Fruit fly (Drosophila melanogaster): ENCODE measurements around the gene E5.
A peak's percentile ranks its signal among the peaks of the same experiment; 100 is the strongest.

E5 gene

dm6 chr3R:13888332-13888731, 13.6 kb upstream of the E5 start (continued):
- TF ChIP-seq CG8359 (GFP tag; optimal IDR thresholded peaks at IDR 0.05; ENCODE audit: borderline replicate concordance) (no peak), CG17361 (GFP tag; IDR thresholded peaks at IDR 0.05) (peak; percentile 40; the same call in 1 of the 3 replicates), zfh1 (GFP tag; IDR thresholded peaks at IDR 0.05) (0 out of 3 replicates have a peak, but pooled peaks have one; percentile 43), Fer1 (GFP tag; optimal IDR thresholded peaks at IDR 0.05) (no peak), tup (GFP tag; optimal IDR thresholded peaks at IDR 0.05) (no peak), emc (GFP tag; optimal IDR thresholded peaks at IDR 0.05) (no peak), Opbp (GFP tag; IDR thresholded peaks at IDR 0.05; ENCODE audit: partially characterized antibody) (no peak), hth (optimal IDR thresholded peaks at IDR 0.05) (no peak), Xrp1 (GFP tag; IDR thresholded peaks at IDR 0.05) (peak; percentile 34; the same call in 1 of the 2 replicates), CrebB (tag; optimal IDR thresholded peaks at IDR 0.05) (no peak), BtbVII (GFP tag; optimal IDR thresholded peaks at IDR 0.05) (no peak), CoRest (tag; optimal IDR thresholded peaks at IDR 0.05) (peak; percentile 11), cato (GFP tag; optimal IDR thresholded peaks at IDR 0.05; ENCODE audit: borderline replicate concordance) (no peak), CG8478 (optimal IDR thresholded peaks at IDR 0.05) (no peak), schlank (tag; optimal IDR thresholded peaks at IDR 0.05) (no peak), Ada2b (GFP tag; IDR thresholded peaks at IDR 0.05) (no peak), toy (GFP tag; IDR thresholded peaks at IDR 0.05) (no peak), seq (GFP tag; IDR thresholded peaks at IDR 0.05) (no peak), nerfin-1 (tag; optimal IDR thresholded peaks at IDR 0.05) (no peak), CG4282 (GFP tag; optimal IDR thresholded peaks at IDR 0.05) (no peak), lmd (GFP tag; IDR thresholded peaks at IDR 0.05) (no peak), CG18262 (tag; optimal IDR thresholded peaks at IDR 0.05) (peak; percentile 41), CG11085 (GFP tag; IDR thresholded peaks at IDR 0.05) (no peak), CG3163 (GFP tag; optimal IDR thresholded peaks at IDR 0.05) (no peak), CG2199 (GFP tag; IDR thresholded peaks at IDR 0.05) (no peak), wor (GFP tag; IDR thresholded peaks at IDR 0.05) (no peak), chn (GFP tag; optimal IDR thresholded peaks at IDR 0.05) (no peak), CG10959 (GFP tag; IDR thresholded peaks at IDR 0.05) (no peak), CG3847 (GFP tag; IDR thresholded peaks at IDR 0.05) (no peak), pb (GFP tag; optimal IDR thresholded peaks at IDR 0.05) (no peak), Awh (GFP tag; IDR thresholded peaks at IDR 0.05) (no peak), disco-r (GFP tag; optimal IDR thresholded peaks at IDR 0.05) (no peak), CG2116 (GFP tag; optimal IDR thresholded peaks at IDR 0.05) (no peak), twi (tag; optimal IDR thresholded peaks at IDR 0.05) (no peak), E2f2 (GFP tag; IDR thresholded peaks at IDR 0.05) (no peak), CG17385 (GFP tag; optimal IDR thresholded peaks at IDR 0.05) (no peak), CG7839 (tag; optimal IDR thresholded peaks at IDR 0.05) (peak; percentile 18), CG2875 (GFP tag; optimal IDR thresholded peaks at IDR 0.05) (no peak), CTCF (GFP tag; optimal IDR thresholded peaks at IDR 0.05) (no peak), CG9215 (GFP tag; IDR thresholded peaks at IDR 0.05) (no peak), CG9797 (GFP tag; optimal IDR thresholded peaks at IDR 0.05) (no peak), bsh (GFP tag; optimal IDR thresholded peaks at IDR 0.05) (peak in 1 of 2 experiments; percentile 51), zen (tag; optimal IDR thresholded peaks at IDR 0.05) (no peak), CG12299 (tag; optimal IDR thresholded peaks at IDR 0.05) (no peak), fd96Cb (tag; optimal IDR thresholded peaks at IDR 0.05) (no peak), Bgb (GFP tag; IDR thresholded peaks at IDR 0.05; ENCODE audit: partially characterized antibody) (no peak), CG11398 (GFP tag; optimal IDR thresholded peaks at IDR 0.05) (no peak), nerfin-2 (GFP tag; IDR thresholded peaks at IDR 0.05; ENCODE audit: partially characterized antibody) (no peak), CG8388 (GFP tag; optimal IDR thresholded peaks at IDR 0.05) (peak; percentile 7), NC2α (GFP tag; optimal IDR thresholded peaks at IDR 0.05) (no peak), croc (GFP tag; conservative IDR thresholded peaks at IDR 0.05) (no peak), Stat92E (GFP tag; optimal IDR thresholded peaks at IDR 0.05) (no peak), CG14014 (GFP tag; IDR thresholded peaks at IDR 0.05) (no peak)

All from whole organism, embryonic.